Fruit fly (Drosophila melanogaster): ENCODE results near the gene Sems.

Sems gene

DNA sequence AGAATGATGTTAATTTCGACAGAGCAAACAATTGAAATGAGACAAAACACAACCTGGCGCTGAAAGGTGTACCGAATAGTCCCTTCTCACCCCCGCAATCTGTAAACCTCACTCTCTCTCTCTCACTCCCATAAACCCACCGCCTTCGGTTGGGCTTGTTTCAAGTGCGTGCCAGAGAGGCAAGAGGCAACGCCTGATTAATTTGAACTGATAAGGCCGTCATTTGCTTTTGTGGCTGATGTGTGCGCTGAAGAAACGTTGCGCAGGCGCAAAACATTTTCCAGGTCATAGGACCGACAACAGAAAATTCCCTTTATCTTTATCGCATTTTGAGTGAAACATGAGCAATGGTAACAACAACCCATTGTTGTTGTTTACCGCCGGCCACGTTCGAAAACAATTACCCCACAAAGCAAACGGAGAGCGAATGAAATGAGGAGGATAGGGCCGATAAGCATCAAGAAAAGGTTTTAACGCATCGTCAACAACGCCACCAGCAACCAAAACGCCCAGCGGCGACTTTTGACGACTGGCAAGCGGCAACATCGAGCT, 34.2 kb downstream of the Sems start:
- no peak for TF ChIP-seq Snoo (tag; optimal IDR thresholded peaks at IDR 0.05)
- TF ChIP-seq CG34367 (tag; optimal IDR thresholded peaks at IDR 0.05) = no peak
- no peak for TF ChIP-seq gl (tag; optimal IDR thresholded peaks at IDR 0.05)
- TF ChIP-seq CG13204 (GFP tag; optimal IDR thresholded peaks at IDR 0.05) = peak; percentile 2
- peak; percentile 78 for TF ChIP-seq EcR (GFP tag; optimal IDR thresholded peaks at IDR 0.05)

DNA sequence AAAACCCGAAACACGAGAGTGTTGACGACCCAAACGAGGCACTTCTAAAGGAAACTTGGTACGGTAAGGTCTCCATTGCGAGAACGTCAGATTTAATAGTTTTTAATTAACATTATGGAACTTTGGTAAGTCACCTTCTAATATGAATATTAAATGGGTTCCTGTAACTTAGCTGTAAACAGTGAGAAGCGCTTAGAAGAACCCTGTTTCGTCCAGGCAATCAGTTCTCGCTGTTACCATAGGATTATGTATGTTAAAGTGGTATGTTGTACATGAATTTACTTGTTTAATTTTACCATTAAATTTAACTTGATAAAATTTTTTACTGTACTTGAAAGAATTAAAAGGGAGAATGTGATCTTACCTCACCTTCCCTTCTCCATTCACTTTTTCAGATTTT, 34.7 kb downstream of the Sems start:
- TF ChIP-seq fd96Ca (GFP tag; IDR thresholded peaks at IDR 0.05) (no peak), Pif1A (GFP tag; optimal IDR thresholded peaks at IDR 0.05) (no peak), CG9948 (tag; optimal IDR thresholded peaks at IDR 0.05) (no peak), rn (GFP tag; IDR thresholded peaks at IDR 0.05) (no peak), D1 (tag; optimal IDR thresholded peaks at IDR 0.05) (no peak), CG17806 (tag; optimal IDR thresholded peaks at IDR 0.05) (no peak)

DNA sequence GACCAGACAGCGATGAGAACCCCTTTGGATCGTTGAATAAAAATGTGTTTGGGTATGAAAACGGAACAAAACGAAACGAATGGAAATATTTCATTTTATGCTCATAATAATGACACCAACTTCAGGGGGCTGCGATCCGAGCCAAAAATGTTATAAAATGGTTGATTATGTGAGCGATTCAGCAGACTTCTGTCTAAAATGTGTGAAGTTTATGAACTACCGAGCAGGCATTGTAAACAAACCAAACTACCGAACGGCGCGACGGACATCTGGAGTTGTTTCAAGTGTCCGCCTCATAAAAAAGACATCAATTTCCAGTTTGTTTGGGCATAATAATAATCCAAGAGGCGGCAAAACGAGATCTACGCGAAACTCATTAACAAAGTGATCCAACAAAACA, 36.1 kb downstream of the Sems start:
- TF ChIP-seq Pif1B (GFP tag; optimal IDR thresholded peaks at IDR 0.05) = no peak
- no peak for TF ChIP-seq gl (tag; optimal IDR thresholded peaks at IDR 0.05)
- no peak for TF ChIP-seq CG9948 (tag; optimal IDR thresholded peaks at IDR 0.05)
- no peak for TF ChIP-seq rn (GFP tag; IDR thresholded peaks at IDR 0.05)
- no peak for TF ChIP-seq CG12605 (GFP tag; IDR thresholded peaks at IDR 0.05)
- TF ChIP-seq D1 (tag; optimal IDR thresholded peaks at IDR 0.05) = no peak
- no peak for TF ChIP-seq CG8301 (tag; optimal IDR thresholded peaks at IDR 0.05)
- TF ChIP-seq Ets98B (GFP tag; IDR thresholded peaks at IDR 0.05) = no peak
- no peak for TF ChIP-seq CG14655 (GFP tag; optimal IDR thresholded peaks at IDR 0.05)
- TF ChIP-seq CG8159 (tag; optimal IDR thresholded peaks at IDR 0.05) = no peak
- TF ChIP-seq CG4496 (GFP tag; IDR thresholded peaks at IDR 0.05) = no peak

DNA sequence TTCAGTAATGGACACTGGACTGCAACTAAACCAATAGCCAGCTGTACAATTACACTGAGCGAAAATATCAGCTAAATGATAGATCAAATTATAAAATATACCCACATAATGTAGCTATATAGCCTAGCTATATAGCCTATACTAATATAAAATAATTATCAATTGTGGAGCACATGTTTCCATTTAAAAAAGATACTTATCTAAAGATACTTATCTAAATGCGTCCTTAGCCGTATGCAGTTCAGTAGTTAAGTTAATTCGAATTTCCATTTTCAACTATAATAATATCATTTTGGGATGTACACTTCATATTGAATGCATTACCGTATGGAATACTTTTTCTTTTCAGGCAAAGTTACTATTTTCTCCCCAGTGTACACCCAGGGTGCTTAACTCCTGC, 37.6 kb downstream of the Sems start:
- TF ChIP-seq Ets98B (GFP tag; IDR thresholded peaks at IDR 0.05) = no peak
- TF ChIP-seq CG14655 (GFP tag; optimal IDR thresholded peaks at IDR 0.05) = peak; percentile 47
- no peak for TF ChIP-seq CG12605 (GFP tag; IDR thresholded peaks at IDR 0.05)
- peak; percentile 19 for TF ChIP-seq CG17806 (tag; optimal IDR thresholded peaks at IDR 0.05)
- TF ChIP-seq CG13204 (GFP tag; optimal IDR thresholded peaks at IDR 0.05) = no peak
- no peak for TF ChIP-seq rn (GFP tag; IDR thresholded peaks at IDR 0.05)
- no peak for TF ChIP-seq fd96Ca (GFP tag; IDR thresholded peaks at IDR 0.05)
- 0 out of 3 replicates have a peak, but pooled peaks have one; percentile 17 for TF ChIP-seq CG4496 (GFP tag; IDR thresholded peaks at IDR 0.05)
- TF ChIP-seq CG8301 (tag; optimal IDR thresholded peaks at IDR 0.05) = peak; percentile 54
- peak; percentile 36 for TF ChIP-seq CG8159 (tag; optimal IDR thresholded peaks at IDR 0.05)
- no peak for TF ChIP-seq CG9948 (tag; optimal IDR thresholded peaks at IDR 0.05)
- TF ChIP-seq Pif1B (GFP tag; optimal IDR thresholded peaks at IDR 0.05) = no peak
- TF ChIP-seq Pif1A (GFP tag; optimal IDR thresholded peaks at IDR 0.05) = peak; percentile 22
- TF ChIP-seq CG32121 (GFP tag; IDR thresholded peaks at IDR 0.05) = no peak
- TF ChIP-seq gl (tag; optimal IDR thresholded peaks at IDR 0.05) = no peak
- TF ChIP-seq CG34367 (tag; optimal IDR thresholded peaks at IDR 0.05) = no peak
- TF ChIP-seq CG10348 (GFP tag; IDR thresholded peaks at IDR 0.05) = no peak
- peak; percentile 26 for TF ChIP-seq CG15710 (tag; optimal IDR thresholded peaks at IDR 0.05)

DNA sequence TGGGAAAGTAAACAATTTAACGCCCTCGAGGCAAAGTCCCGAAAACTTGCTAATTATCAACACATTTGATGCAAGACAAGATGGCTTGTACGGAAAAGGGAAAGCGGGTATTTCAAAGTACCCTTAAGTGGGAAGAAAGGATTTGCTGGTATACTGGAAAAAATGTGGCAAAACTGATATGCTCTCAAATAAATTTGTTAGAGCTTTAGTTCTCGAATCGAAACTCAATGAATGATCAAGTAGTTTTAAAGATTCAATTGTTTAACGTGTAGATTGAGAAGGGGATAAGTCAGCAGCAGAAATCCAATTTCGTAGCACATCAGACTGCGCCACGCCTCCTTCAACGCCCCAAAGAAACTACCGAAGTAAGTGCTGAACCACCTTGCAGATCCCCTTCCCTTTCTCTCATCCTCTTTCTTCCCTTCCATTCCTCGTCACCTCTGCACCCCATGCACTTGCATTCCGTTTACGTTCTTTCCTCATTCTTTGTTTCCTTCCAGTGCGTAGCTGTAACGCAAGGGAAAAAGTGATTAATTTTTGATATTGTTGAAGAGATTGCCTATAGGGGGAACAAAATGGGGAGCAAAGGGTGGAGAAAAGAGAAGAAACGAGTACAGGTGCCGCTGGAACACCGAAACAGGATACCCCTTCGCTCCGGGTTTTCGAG, 39.4 kb downstream of the Sems start:
- TF ChIP-seq CG32121 (GFP tag; IDR thresholded peaks at IDR 0.05) (no peak), Pif1A (GFP tag; optimal IDR thresholded peaks at IDR 0.05) (no peak), CG13204 (GFP tag; optimal IDR thresholded peaks at IDR 0.05) (peak; percentile 14), EcR (GFP tag; optimal IDR thresholded peaks at IDR 0.05) (peak; percentile 2), CG8159 (tag; optimal IDR thresholded peaks at IDR 0.05) (peak; percentile 26)

DNA sequence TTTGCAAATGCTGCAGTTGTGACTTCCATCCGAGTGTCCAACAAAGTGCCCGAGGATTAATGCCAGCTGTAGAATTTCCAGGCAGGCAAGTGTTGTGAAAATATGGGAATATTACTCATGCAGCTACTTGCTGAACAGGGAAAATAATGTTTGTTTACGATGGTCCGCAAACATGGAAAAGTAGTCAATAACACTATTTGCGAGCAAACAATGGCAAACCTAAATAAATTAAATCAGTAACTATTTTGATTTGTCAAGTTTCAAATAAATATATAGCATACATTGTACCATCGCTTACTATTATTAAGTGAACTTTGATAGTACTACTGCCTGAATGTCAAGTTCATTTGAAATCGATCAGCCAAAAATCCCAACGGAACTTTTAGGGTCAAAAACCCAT, 41.4 kb downstream of the Sems start:
- TF ChIP-seq CG13204 (GFP tag; optimal IDR thresholded peaks at IDR 0.05) (no peak), CG17806 (tag; optimal IDR thresholded peaks at IDR 0.05) (no peak), gl (tag; optimal IDR thresholded peaks at IDR 0.05) (no peak), CG34367 (tag; optimal IDR thresholded peaks at IDR 0.05) (no peak), Ets98B (GFP tag; IDR thresholded peaks at IDR 0.05) (no peak), D1 (tag; optimal IDR thresholded peaks at IDR 0.05) (no peak), fd96Ca (GFP tag; IDR thresholded peaks at IDR 0.05) (no peak), CG15710 (tag; optimal IDR thresholded peaks at IDR 0.05) (no peak), rn (GFP tag; IDR thresholded peaks at IDR 0.05) (no peak), CG32121 (GFP tag; IDR thresholded peaks at IDR 0.05) (no peak), CG10348 (GFP tag; IDR thresholded peaks at IDR 0.05) (no peak), CG9948 (tag; optimal IDR thresholded peaks at IDR 0.05) (no peak), Pif1B (GFP tag; optimal IDR thresholded peaks at IDR 0.05) (no peak), CG14655 (GFP tag; optimal IDR thresholded peaks at IDR 0.05) (no peak), Snoo (tag; optimal IDR thresholded peaks at IDR 0.05) (no peak), CG8301 (tag; optimal IDR thresholded peaks at IDR 0.05) (no peak)

DNA sequence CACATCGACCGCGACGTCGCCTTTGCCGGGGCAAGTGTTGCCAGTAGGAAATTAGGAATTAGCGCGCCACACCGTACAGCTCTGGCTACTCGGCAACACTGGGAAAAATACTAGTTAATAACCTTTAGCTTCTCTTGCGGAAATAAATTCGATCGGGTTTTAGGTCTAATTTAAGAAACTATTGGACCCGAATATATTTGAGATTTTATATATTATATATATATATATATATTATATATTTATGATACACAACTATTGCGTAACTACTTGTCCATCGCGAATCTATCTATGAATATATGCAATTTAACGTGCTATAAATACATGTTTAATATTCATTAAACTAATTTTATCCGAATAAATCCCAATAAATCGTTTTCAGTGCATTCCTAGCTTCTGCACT, 42.2 kb downstream of the Sems start:
- TF ChIP-seq Pif1A (GFP tag; optimal IDR thresholded peaks at IDR 0.05) (peak; percentile 8), CG8301 (tag; optimal IDR thresholded peaks at IDR 0.05) (peak; percentile 66), rn (GFP tag; IDR thresholded peaks at IDR 0.05) (no peak), Snoo (tag; optimal IDR thresholded peaks at IDR 0.05) (no peak), CG17806 (tag; optimal IDR thresholded peaks at IDR 0.05) (peak; percentile 68), D1 (tag; optimal IDR thresholded peaks at IDR 0.05) (peak; percentile 26), fd96Ca (GFP tag; IDR thresholded peaks at IDR 0.05) (no peak), CG8159 (tag; optimal IDR thresholded peaks at IDR 0.05) (peak; percentile 63), gl (tag; optimal IDR thresholded peaks at IDR 0.05) (no peak), CG10348 (GFP tag; IDR thresholded peaks at IDR 0.05) (no peak), CG4496 (GFP tag; IDR thresholded peaks at IDR 0.05) (0 out of 3 replicates have a peak, but pooled peaks have one; percentile 38), CG14655 (GFP tag; optimal IDR thresholded peaks at IDR 0.05) (peak; percentile 84), CG15710 (tag; optimal IDR thresholded peaks at IDR 0.05) (peak; percentile 58), CG32121 (GFP tag; IDR thresholded peaks at IDR 0.05) (peak; percentile 16; the same call in 1 of the 2 replicates), Ets98B (GFP tag; IDR thresholded peaks at IDR 0.05) (no peak; the same call in none of the 2 replicates), Pif1B (GFP tag; optimal IDR thresholded peaks at IDR 0.05) (peak; percentile 14), CG12605 (GFP tag; IDR thresholded peaks at IDR 0.05) (no peak; the same call in 1 of the 2 replicates), CG9948 (tag; optimal IDR thresholded peaks at IDR 0.05) (peak; percentile 78), EcR (GFP tag; optimal IDR thresholded peaks at IDR 0.05) (no peak), CG34367 (tag; optimal IDR thresholded peaks at IDR 0.05) (peak; percentile 28), CG13204 (GFP tag; optimal IDR thresholded peaks at IDR 0.05) (no peak)
